Worm (Caenorhabditis elegans): ENCODE data around the gene Y38F1A.2.

The Y38F1A.2 gene

ce11 chrII:12987799-12988198 is 33.0 kb downstream of the Y38F1A.2 start:
- TF ChIP-seq unc-39 (tag; optimal IDR thresholded peaks at IDR 0.05) (no peak), hmg-1.1 (GFP tag; IDR thresholded peaks at IDR 0.05) (no peak), set-16 (GFP tag; IDR thresholded peaks at IDR 0.05) (peak; percentile 85), R02D3.7 (tag; optimal IDR thresholded peaks at IDR 0.05) (no peak), T26A8.4 (GFP tag; IDR thresholded peaks at IDR 0.05) (no peak), ztf-7 (tag; optimal IDR thresholded peaks at IDR 0.05) (no peak), unc-62 (GFP tag; optimal IDR thresholded peaks at IDR 0.05 in 1 of 2) (peak in 1 of 2 experiments; percentile 92), unc-62 (tag; optimal IDR thresholded peaks at IDR 0.05) (no peak)

- TF ChIP-seq aha-1 (tag): peak; percentile 86
- TF ChIP-seq madf-9 (GFP tag; conservative IDR thresholded peaks at IDR 0.05): no peak
- TF ChIP-seq daf-19 (GFP tag; conservative IDR thresholded peaks at IDR 0.05): 0 out of 2 replicates have a peak, but pooled peaks have one; percentile 22
These were observed 35.4 kb downstream of the Y38F1A.2 start for ce11 chrII:12990191-12990590.

ce11 chrII:12990964-12991593 is 36.3 kb downstream of the Y38F1A.2 start:
- peak in 1 of 2 experiments; percentile 52 for TF ChIP-seq unc-62 (GFP tag; optimal IDR thresholded peaks at IDR 0.05 in 1 of 2)
- TF ChIP-seq unc-62 (tag; optimal IDR thresholded peaks at IDR 0.05): no peak
- no peak for TF ChIP-seq Y75B8A.6 (GFP tag; IDR thresholded peaks at IDR 0.05)

ce11 chrII:12991594-12991993 is 36.8 kb downstream of the Y38F1A.2 start:
- no peak for TF ChIP-seq mdl-1 (tag; optimal IDR thresholded peaks at IDR 0.05)
- TF ChIP-seq T20F7.1 (GFP tag; optimal IDR thresholded peaks at IDR 0.05): no peak
- TF ChIP-seq nhr-76 (tag; optimal IDR thresholded peaks at IDR 0.05): no peak
- no peak for TF ChIP-seq nhr-6 (tag; optimal IDR thresholded peaks at IDR 0.05)
- TF ChIP-seq ceh-28 (tag; optimal IDR thresholded peaks at IDR 0.05): no peak
- no peak for TF ChIP-seq zfp-3 (GFP tag; conservative IDR thresholded peaks at IDR 0.05)
- no peak for TF ChIP-seq ctbp-1 (GFP tag; IDR thresholded peaks at IDR 0.05)
- TF ChIP-seq dmd-8 (GFP tag; IDR thresholded peaks at IDR 0.05): no peak

- TF ChIP-seq set-16 (GFP tag; IDR thresholded peaks at IDR 0.05): peak; percentile 94
- no peak for TF ChIP-seq daf-12 (tag; optimal IDR thresholded peaks at IDR 0.05)
These were observed 37.4 kb downstream of the Y38F1A.2 start for ce11 chrII:12992193-12992592.

- TF ChIP-seq lin-29 (GFP tag; IDR thresholded peaks at IDR 0.05): no peak
- no peak for TF ChIP-seq lin-39 (tag; optimal IDR thresholded peaks at IDR 0.05)
- no peak for TF ChIP-seq ZK546.5 (tag; optimal IDR thresholded peaks at IDR 0.05)
- TF ChIP-seq F44E2.7 (GFP tag; IDR thresholded peaks at IDR 0.05): no peak
- no peak for TF ChIP-seq lin-38 (GFP tag; IDR thresholded peaks at IDR 0.05)
- TF ChIP-seq ceh-62 (tag; optimal IDR thresholded peaks at IDR 0.05): no peak
- TF ChIP-seq lim-7 (GFP tag; IDR thresholded peaks at IDR 0.05): no peak
- no peak for TF ChIP-seq fkh-10 (GFP tag; optimal IDR thresholded peaks at IDR 0.05)
- TF ChIP-seq nhr-11 (tag; optimal IDR thresholded peaks at IDR 0.05): no peak
- TF ChIP-seq mep-1 (tag; optimal IDR thresholded peaks at IDR 0.05): no peak
- TF ChIP-seq F49E8.2 (tag; optimal IDR thresholded peaks at IDR 0.05; ENCODE audit: borderline replicate concordance): no peak
- TF ChIP-seq madf-9 (GFP tag; conservative IDR thresholded peaks at IDR 0.05): no peak
- no peak for TF ChIP-seq nhr-48 (tag; optimal IDR thresholded peaks at IDR 0.05)
- no peak for TF ChIP-seq ztf-7 (tag; optimal IDR thresholded peaks at IDR 0.05)
- no peak for TF ChIP-seq lir-3 (tag; optimal IDR thresholded peaks at IDR 0.05)
- TF ChIP-seq snpc-1.2 (GFP tag; IDR thresholded peaks at IDR 0.05): no peak
- TF ChIP-seq ces-1 (GFP tag; optimal IDR thresholded peaks at IDR 0.05): no peak
These were observed 38.2 kb downstream of the Y38F1A.2 start for ce11 chrII:12992980-12993379.
